Worm (Caenorhabditis elegans) whole organism, early embryonic: ENCODE measurements around the gene W09D6.4.

Experiments used
- B0310.2 ChIP-seq: sonication (generic microtip); optimal IDR thresholded peaks from 2 replicates; lab custom pipeline; 2016; ENCODE audit warnings: mild to moderate bottlenecking, missing genetic modification characterization, missing compliant biosample characterization
- F13C5.2 ChIP-seq: sonication (generic microtip); optimal IDR thresholded peaks from 2 replicates; lab custom pipeline; 2017; ENCODE audit warnings: mild to moderate bottlenecking, missing genetic modification characterization, inconsistent platforms, missing compliant biosample characterization
- ama-1 ChIP-seq: fragments of 150-350 bp; optimal IDR thresholded peaks from 2 replicates; lab custom pipeline; 2014
- ceh-13 ChIP-seq: fragments of 200-800 bp; sonication (Bioruptor generic); optimal IDR thresholded peaks from 2 replicates; lab custom pipeline; 2018; ENCODE audit warnings: mild to moderate bottlenecking, missing genetic modification characterization, missing compliant biosample characterization
- ceh-36 ChIP-seq: sonication (generic microtip); optimal IDR thresholded peaks from 2 replicates; lab custom pipeline; 2016; ENCODE audit warnings: missing genetic modification characterization, inconsistent platforms, missing compliant biosample characterization
- hmbx-1 ChIP-seq: sonication (generic microtip); optimal IDR thresholded peaks from 2 replicates; lab custom pipeline; 2016; ENCODE audit warnings: mild to moderate bottlenecking, missing genetic modification characterization, missing compliant biosample characterization
- hnd-1 ChIP-seq: sonication (generic microtip); optimal IDR thresholded peaks from 2 replicates; lab custom pipeline; 2016; ENCODE audit warnings: missing genetic modification characterization, missing compliant biosample characterization
- pes-1 ChIP-seq: fragments of 200-800 bp; sonication (Bioruptor generic); IDR thresholded peaks from 2 replicates; pipeline ENCODE4 v1.3.6; 2022; ENCODE audit warnings: missing genetic modification reagents, missing genetic modification characterization, missing compliant biosample characterization
- sea-1 ChIP-seq: fragments of 200-800 bp; sonication (Bioruptor generic); conservative IDR thresholded peaks from 2 replicates; pipeline ENCODE4 v1.3.6; 2022; ENCODE audit warnings: missing genetic modification characterization, missing compliant biosample characterization
- tbx-11 ChIP-seq: fragments of 200-800 bp; sonication (Bioruptor generic); IDR thresholded peaks from 2 replicates; pipeline ENCODE4 v1.3.6; 2022; ENCODE audit warnings: missing genetic modification characterization, missing compliant biosample characterization
- tbx-37 ChIP-seq: fragments of 200-800 bp; sonication (Bioruptor generic); conservative IDR thresholded peaks from 2 replicates; pipeline ENCODE4 v1.3.6; 2022; ENCODE audit warnings: missing genetic modification reagents, missing genetic modification characterization, missing compliant biosample characterization

ce11 chrIII:11129363-11129762 lies 49.8 kb downstream of the W09D6.4 start:
- TF ChIP-seq ceh-13 (no peak), sea-1 (GFP tag; lab: Robert Waterston, UW) (no peak), B0310.2 (tag; lab: Kevin White, UChicago) (no peak), tbx-11 (no peak), ama-1 (lab: Kevin White, UChicago) (no peak), pes-1 (GFP tag; lab: Robert Waterston, UW) (no peak), hmbx-1 (tag; lab: Kevin White, UChicago) (no peak), tbx-37 (GFP tag; lab: Robert Waterston, UW) (no peak), ceh-36 (tag; lab: Kevin White, UChicago) (no peak), F13C5.2 (tag; lab: Kevin White, UChicago) (no peak), hnd-1 (tag; lab: Kevin White, UChicago) (no peak)
